Worm (Caenorhabditis elegans) whole organism, L4/young adult: ENCODE data around the gene sas-5.

Experiments used
- W03F9.2 ChIP-seq: fragments of 150-350 bp; optimal IDR thresholded peaks from 2 replicates; lab custom pipeline; 2014; ENCODE audit warnings: missing biosample characterization, missing genetic modification characterization
- dao-5 ChIP-seq: sonication (generic microtip); optimal IDR thresholded peaks from 2 replicates; lab custom pipeline; 2016; ENCODE audit warnings: missing genotype, missing genetic modification characterization, moderate library complexity, missing compliant biosample characterization
- him-1 ChIP-seq: sonication (generic microtip); optimal IDR thresholded peaks from 2 replicates; lab custom pipeline; 2016; ENCODE audit warnings: missing genotype, missing genetic modification reagents, missing genetic modification characterization, missing compliant biosample characterization

ce11 chrV:11564573-11564972 is 46.0 kb upstream of the sas-5 start, which contains the start of gene srx-87:
- TF ChIP-seq W03F9.2 (tag; lab: Kevin White, UChicago), result no peak
- no peak for TF ChIP-seq dao-5 (tag; lab: Kevin White, UChicago)
- TF ChIP-seq him-1, result no peak
